Worm (Caenorhabditis elegans) whole organism, L1 larva: Measurements from ENCODE around the gene ncx-1.

ENCODE experiments used
- fkh-8 ChIP-seq: sonication (generic microtip); optimal IDR thresholded peaks from 2 replicates; lab custom pipeline; 2016; ENCODE audit warnings: mild to moderate bottlenecking, missing genetic modification characterization, missing compliant biosample characterization
- irx-1 ChIP-seq: sonication (generic microtip); optimal IDR thresholded peaks from 2 replicates; lab custom pipeline; 2016; ENCODE audit warnings: missing genetic modification characterization, missing compliant biosample characterization
- nhr-11 ChIP-seq: fragments of 150-350 bp; optimal IDR thresholded peaks from 2 replicates; lab custom pipeline; 2014; ENCODE audit warnings: missing biosample characterization, missing genetic modification characterization
- nhr-76 ChIP-seq: sonication (generic microtip); optimal IDR thresholded peaks from 2 replicates; lab custom pipeline; 2017; ENCODE audit warnings: missing biosample characterization, missing genetic modification characterization
- pqm-1 ChIP-seq: sonication (generic microtip); optimal IDR thresholded peaks from 3 replicates; lab custom pipeline; 2017; ENCODE audit warnings: missing biosample characterization, missing genetic modification characterization
- skn-1 ChIP-seq: fragments of 150-350 bp; optimal IDR thresholded peaks from 2 replicates; lab custom pipeline; 2014; ENCODE audit warnings: missing biosample characterization, missing genetic modification characterization
- sox-4 ChIP-seq: sonication (generic microtip); optimal IDR thresholded peaks from 2 replicates; lab custom pipeline; 2016; ENCODE audit warnings: missing genetic modification characterization, missing compliant biosample characterization
- tlp-1 ChIP-seq: fragments of 150-350 bp; optimal IDR thresholded peaks from 2 replicates; lab custom pipeline; 2014; ENCODE audit warnings: missing biosample characterization, missing genetic modification characterization

DNA sequence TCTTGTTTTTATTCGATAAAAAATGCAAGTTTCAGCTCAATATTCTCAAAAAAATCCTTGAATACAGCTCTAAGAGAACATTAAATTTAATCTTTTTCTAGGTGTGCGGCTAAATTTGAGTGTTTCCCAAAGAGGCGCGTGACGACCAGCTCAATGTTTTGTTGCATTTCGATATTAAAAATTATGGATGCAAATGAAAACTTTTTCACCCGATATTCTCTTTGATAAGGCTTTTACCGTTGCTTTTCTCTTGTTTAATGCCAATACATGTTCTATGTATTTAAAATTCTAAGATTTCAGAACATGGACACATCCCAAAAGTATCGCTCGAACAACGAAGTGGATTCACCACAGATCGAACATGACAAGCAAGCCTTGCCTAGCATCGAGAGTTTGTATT is 37.8 kb upstream of the ncx-1 start, which contains the start of gene F19B2.6:
- TF ChIP-seq fkh-8 (tag; lab: Kevin White, UChicago) (no peak), nhr-11 (tag; lab: Kevin White, UChicago) (no peak), irx-1 (tag; lab: Kevin White, UChicago) (no peak), sox-4 (tag; lab: Kevin White, UChicago) (no peak), tlp-1 (no peak), skn-1 (no peak), pqm-1 (tag; lab: Kevin White, UChicago) (no peak), nhr-76 (tag; lab: Kevin White, UChicago) (no peak)
